Worm (Caenorhabditis elegans): ENCODE data around the gene K04C2.7.

The K04C2.7 gene

ce11 chrIII:6884203-6884602 lies 3.3 kb downstream of the K04C2.7 start, which contains the start of gene med-2:
Gene med-2, plus strand, starts transcription at chrIII:6884503.
- no peak for TF ChIP-seq sptf-1 (tag; optimal IDR thresholded peaks at IDR 0.05)
- TF ChIP-seq ceh-39 (tag; optimal IDR thresholded peaks at IDR 0.05): no peak
- TF ChIP-seq nhr-12 (tag; optimal IDR thresholded peaks at IDR 0.05): no peak
- no peak for TF ChIP-seq sem-2 (GFP tag; optimal IDR thresholded peaks at IDR 0.05)
- TF ChIP-seq hlh-1 (tag; optimal IDR thresholded peaks at IDR 0.05): no peak

ce11 chrIII:6885889-6886288 lies 5.0 kb downstream of the K04C2.7 start:
- TF ChIP-seq lsy-2 (tag; optimal IDR thresholded peaks at IDR 0.05) (no peak), ceh-39 (tag; optimal IDR thresholded peaks at IDR 0.05) (no peak), M03D4.4 (tag; optimal IDR thresholded peaks at IDR 0.05) (no peak), sptf-1 (tag; optimal IDR thresholded peaks at IDR 0.05) (no peak), drap-1 (GFP tag; optimal IDR thresholded peaks at IDR 0.05) (no peak), nhr-12 (tag; optimal IDR thresholded peaks at IDR 0.05) (no peak), mab-5 (tag; optimal IDR thresholded peaks at IDR 0.05) (no peak), elt-1 (tag; optimal IDR thresholded peaks at IDR 0.05; ENCODE audit: borderline replicate concordance, insufficient read depth) (no peak), nhr-237 (tag; optimal IDR thresholded peaks at IDR 0.05) (no peak)

ce11 chrIII:6887574-6887973 lies 6.7 kb downstream of the K04C2.7 start:
- TF ChIP-seq nhr-76 (tag; optimal IDR thresholded peaks at IDR 0.05) (no peak), ceh-43 (GFP tag; optimal IDR thresholded peaks at IDR 0.05) (peak; percentile 64), zip-8 (tag; optimal IDR thresholded peaks at IDR 0.05) (no peak), mls-2 (tag; optimal IDR thresholded peaks at IDR 0.05) (peak; percentile 85), hlh-1 (tag; optimal IDR thresholded peaks at IDR 0.05) (peak; percentile 42), cnd-1 (tag; optimal IDR thresholded peaks at IDR 0.05) (peak; percentile 70), flh-1 (GFP tag; optimal IDR thresholded peaks at IDR 0.05) (peak; percentile 46), nhr-12 (tag; optimal IDR thresholded peaks at IDR 0.05) (no peak), ham-2 (GFP tag; optimal IDR thresholded peaks at IDR 0.05) (peak; percentile 41), ceh-39 (tag; optimal IDR thresholded peaks at IDR 0.05) (no peak), mab-5 (tag; optimal IDR thresholded peaks at IDR 0.05) (no peak), snpc-4 (tag; optimal IDR thresholded peaks at IDR 0.05) (no peak), elt-3 (tag; optimal IDR thresholded peaks at IDR 0.05) (no peak), nhr-2 (tag; optimal IDR thresholded peaks at IDR 0.05) (no peak), M03D4.4 (tag; optimal IDR thresholded peaks at IDR 0.05) (peak; percentile 81), pha-4 (tag; optimal IDR thresholded peaks at IDR 0.05) (no peak), sem-2 (GFP tag; optimal IDR thresholded peaks at IDR 0.05) (peak; percentile 68), lin-13 (tag; optimal IDR thresholded peaks at IDR 0.05) (peak; percentile 16), nhr-28 (tag; optimal IDR thresholded peaks at IDR 0.05) (peak; percentile 38), ztf-11 (tag; optimal IDR thresholded peaks at IDR 0.05) (peak; percentile 32), ceh-83 (GFP tag; optimal IDR thresholded peaks at IDR 0.05) (peak; percentile 81), unc-62 (GFP tag; optimal IDR thresholded peaks at IDR 0.05) (no peak), unc-39 (tag; optimal IDR thresholded peaks at IDR 0.05) (peak; percentile 13), unc-120 (tag; optimal IDR thresholded peaks at IDR 0.05; ENCODE audit: poor library complexity, severe bottlenecking) (peak; percentile 80), tbx-8 (GFP tag; optimal IDR thresholded peaks at IDR 0.05) (peak; percentile 46), sptf-1 (tag; optimal IDR thresholded peaks at IDR 0.05) (peak; percentile 87), lsy-2 (tag; optimal IDR thresholded peaks at IDR 0.05) (peak; percentile 45), blmp-1 (tag; optimal IDR thresholded peaks at IDR 0.05) (no peak), bed-3 (GFP tag; optimal IDR thresholded peaks at IDR 0.05) (peak; percentile 63), elt-1 (tag; optimal IDR thresholded peaks at IDR 0.05; ENCODE audit: borderline replicate concordance, insufficient read depth) (no peak), mep-1 (tag; optimal IDR thresholded peaks at IDR 0.05) (peak; percentile 55), ces-1 (GFP tag; optimal IDR thresholded peaks at IDR 0.05) (peak; percentile 56), nhr-237 (tag; optimal IDR thresholded peaks at IDR 0.05) (no peak), drap-1 (GFP tag; optimal IDR thresholded peaks at IDR 0.05) (peak; percentile 61), lin-32 (GFP tag; optimal IDR thresholded peaks at IDR 0.05) (peak; percentile 60)

ce11 chrIII:6888497-6888896 lies 7.6 kb downstream of the K04C2.7 start:
- TF ChIP-seq zip-8 (tag; optimal IDR thresholded peaks at IDR 0.05): no peak
- no peak for TF ChIP-seq unc-120 (tag; optimal IDR thresholded peaks at IDR 0.05; ENCODE audit: poor library complexity, severe bottlenecking)
- TF ChIP-seq nhr-76 (tag; optimal IDR thresholded peaks at IDR 0.05): no peak
- no peak for TF ChIP-seq mls-2 (tag; optimal IDR thresholded peaks at IDR 0.05)
- no peak for TF ChIP-seq M03D4.4 (tag; optimal IDR thresholded peaks at IDR 0.05)
- TF ChIP-seq ces-1 (GFP tag; optimal IDR thresholded peaks at IDR 0.05): no peak
- TF ChIP-seq ham-2 (GFP tag; optimal IDR thresholded peaks at IDR 0.05): no peak
- no peak for TF ChIP-seq elt-1 (tag; optimal IDR thresholded peaks at IDR 0.05; ENCODE audit: borderline replicate concordance, insufficient read depth)
- no peak for TF ChIP-seq unc-62 (GFP tag; optimal IDR thresholded peaks at IDR 0.05)
- TF ChIP-seq ceh-43 (GFP tag; optimal IDR thresholded peaks at IDR 0.05): no peak
- TF ChIP-seq sptf-1 (tag; optimal IDR thresholded peaks at IDR 0.05): no peak
